Worm (Caenorhabditis elegans) whole organism, L1 larva: ENCODE results near the gene C07A4.3.

Source experiments
- C04F5.9 ChIP-seq: sonication (generic microtip); optimal IDR thresholded peaks from 2 replicates; lab custom pipeline; 2016; ENCODE audit warnings: missing genetic modification characterization, missing compliant biosample characterization
- C16A3.4 ChIP-seq: fragments of 150-350 bp; optimal IDR thresholded peaks from 2 replicates; lab custom pipeline; 2014; ENCODE audit warnings: missing biosample characterization, missing genetic modification characterization
- blmp-1 ChIP-seq: fragments of 150-350 bp; optimal IDR thresholded peaks from 2 replicates; lab custom pipeline; 2014; ENCODE audit warnings: missing biosample characterization, missing genetic modification characterization
- ceh-8 ChIP-seq: fragments of 200-800 bp; sonication (Bioruptor generic); optimal IDR thresholded peaks from 2 replicates; lab custom pipeline; 2018; ENCODE audit warnings: mild to moderate bottlenecking, missing genetic modification characterization, moderate library complexity, missing compliant biosample characterization
- ceh-88 ChIP-seq: fragments of 200-800 bp; sonication (Bioruptor generic); IDR thresholded peaks from 2 replicates; pipeline ENCODE4 v1.3.6; 2022; ENCODE audit warnings: missing genetic modification characterization, missing compliant biosample characterization
- egl-27 ChIP-seq, 2 experiments: fragments of 150-350 bp in 1 of 2; sonication (generic microtip); optimal IDR thresholded peaks; 3 replicates each; lab custom pipeline; 2017 to 2018; ENCODE audit warnings: missing biosample characterization in 2 of 2, missing genetic modification characterization in 2 of 2, missing genetic modification reagents in 2 of 2
- elt-2 ChIP-seq: sonication (generic microtip); optimal IDR thresholded peaks from 2 replicates; lab custom pipeline; 2016; ENCODE audit warnings: missing genetic modification characterization, mild to moderate bottlenecking, inconsistent platforms, missing compliant biosample characterization, missing genetic modification reagents
- elt-3 ChIP-seq, 6 experiments: fragments of 150-350 bp in 1 of 6; sonication (generic microtip); optimal IDR thresholded peaks; 2 replicates each; lab custom pipeline; 2017 to 2018; ENCODE audit warnings: missing biosample characterization in 6 of 6, missing genetic modification characterization in 6 of 6, inconsistent platforms in 1 of 6
- ets-5 ChIP-seq: fragments of 200-800 bp; sonication (Bioruptor generic); IDR thresholded peaks from 2 replicates; pipeline ENCODE4 v1.3.6; 2022; ENCODE audit warnings: missing genetic modification characterization, missing compliant biosample characterization
- fkh-10 ChIP-seq: sonication (generic microtip); optimal IDR thresholded peaks from 2 replicates; lab custom pipeline; 2017; ENCODE audit warnings: missing biosample characterization, missing genetic modification reagents, missing genetic modification characterization
- grh-1 ChIP-seq: fragments of 200-800 bp; sonication (Bioruptor generic); IDR thresholded peaks from 2 replicates; pipeline ENCODE4 v1.3.6; 2022; ENCODE audit warnings: missing genetic modification reagents, missing genetic modification characterization, missing compliant biosample characterization
- hlh-17 ChIP-seq: fragments of 200-800 bp; sonication (Bioruptor generic); optimal IDR thresholded peaks from 2 replicates; lab custom pipeline; 2018; ENCODE audit warnings: missing genetic modification characterization, mild to moderate bottlenecking, missing compliant biosample characterization, moderate library complexity, borderline replicate concordance
- hpl-2 ChIP-seq: fragments of 150-350 bp; optimal IDR thresholded peaks from 2 replicates; lab custom pipeline; 2014; ENCODE audit warnings: missing biosample characterization, missing genetic modification reagents, missing genetic modification characterization
- irx-1 ChIP-seq: sonication (generic microtip); optimal IDR thresholded peaks from 2 replicates; lab custom pipeline; 2016; ENCODE audit warnings: missing genetic modification characterization, missing compliant biosample characterization
- isw-1 ChIP-seq: fragments of 200-800 bp; sonication (Bioruptor generic); IDR thresholded peaks from 2 replicates; pipeline ENCODE4 v1.3.6; 2022; ENCODE audit warnings: missing genetic modification characterization, missing compliant biosample characterization
- lin-14 ChIP-seq: fragments of 200-800 bp; sonication (Bioruptor generic); optimal IDR thresholded peaks from 2 replicates; lab custom pipeline; 2018; ENCODE audit warnings: mild to moderate bottlenecking, missing genetic modification characterization, moderate library complexity, missing compliant biosample characterization
- lin-35 ChIP-seq, 2 experiments: fragments of 150-350 bp; optimal IDR thresholded peaks; 2 replicates each; lab custom pipeline; 2014; ENCODE audit warnings: missing biosample characterization in 2 of 2, missing genetic modification characterization in 2 of 2, missing genetic modification reagents in 2 of 2
- lin-39 ChIP-seq: fragments of 150-350 bp; optimal IDR thresholded peaks from 2 replicates; lab custom pipeline; 2014; ENCODE audit warnings: missing biosample characterization, missing genetic modification reagents, missing genetic modification characterization
- lir-3 ChIP-seq: sonication (generic microtip); optimal IDR thresholded peaks from 2 replicates; lab custom pipeline; 2016; ENCODE audit warnings: mild to moderate bottlenecking, missing genetic modification characterization, moderate library complexity, missing compliant biosample characterization; ENCODE audit not compliant: poor library complexity
- lsy-2 ChIP-seq, 2 experiments: fragments of 150-350 bp; optimal IDR thresholded peaks; 2 replicates each; lab custom pipeline; 2014; ENCODE audit warnings: missing biosample characterization in 2 of 2, missing genetic modification characterization in 2 of 2
- mab-9 ChIP-seq: fragments of 200-800 bp; sonication (Bioruptor generic); IDR thresholded peaks from 2 replicates; pipeline ENCODE4 v1.3.6; 2022; ENCODE audit warnings: missing genetic modification reagents, missing genetic modification characterization, missing compliant biosample characterization
- mdl-1 ChIP-seq, 2 experiments: fragments of 150-350 bp; optimal IDR thresholded peaks; 2 replicates each; lab custom pipeline; 2014 to 2017; ENCODE audit warnings: missing biosample characterization in 2 of 2, missing genetic modification characterization in 2 of 2, inconsistent platforms in 1 of 2
- mep-1 ChIP-seq: fragments of 150-350 bp; optimal IDR thresholded peaks from 2 replicates; lab custom pipeline; 2014; ENCODE audit warnings: missing biosample characterization, missing genetic modification characterization
- nhr-20 ChIP-seq: sonication (generic microtip); optimal IDR thresholded peaks from 2 replicates; lab custom pipeline; 2016; ENCODE audit warnings: mild to moderate bottlenecking, missing genetic modification characterization, missing compliant biosample characterization
- nhr-71 ChIP-seq: sonication (generic microtip); optimal IDR thresholded peaks from 2 replicates; lab custom pipeline; 2016; ENCODE audit warnings: mild to moderate bottlenecking, missing genetic modification characterization, moderate library complexity, missing compliant biosample characterization
- nhr-84 ChIP-seq: sonication (generic microtip); optimal IDR thresholded peaks from 2 replicates; lab custom pipeline; 2017; ENCODE audit warnings: missing biosample characterization, missing genetic modification characterization
- nhr-85 ChIP-seq: sonication (generic microtip); peaks from one replicate; lab custom pipeline; 2016; ENCODE audit warnings: missing genetic modification characterization, inconsistent platforms, missing compliant biosample characterization
- nhr-90 ChIP-seq: sonication (generic microtip); optimal IDR thresholded peaks from 2 replicates; lab custom pipeline; 2016; ENCODE audit warnings: mild to moderate bottlenecking, missing genetic modification characterization, missing compliant biosample characterization; ENCODE audit not compliant: poor library complexity
- pag-3 ChIP-seq: sonication (generic microtip); optimal IDR thresholded peaks from 2 replicates; lab custom pipeline; 2017; ENCODE audit warnings: missing genetic modification characterization, mild to moderate bottlenecking, missing compliant biosample characterization, antibody characterized with exemption, borderline replicate concordance; ENCODE audit not compliant: insufficient read depth
- pqm-1 ChIP-seq: sonication (generic microtip); optimal IDR thresholded peaks from 3 replicates; lab custom pipeline; 2017; ENCODE audit warnings: missing biosample characterization, missing genetic modification characterization
- rnt-1 ChIP-seq: sonication (generic microtip); optimal IDR thresholded peaks from 2 replicates; lab custom pipeline; 2016; ENCODE audit warnings: mild to moderate bottlenecking, missing genetic modification characterization, moderate library complexity, missing compliant biosample characterization
- snu-23 ChIP-seq: sonication (generic microtip); optimal IDR thresholded peaks from 2 replicates; lab custom pipeline; 2016; ENCODE audit warnings: missing genetic modification characterization, missing compliant biosample characterization
- sptf-1 ChIP-seq: fragments of 150-350 bp; optimal IDR thresholded peaks from 2 replicates; lab custom pipeline; 2014; ENCODE audit warnings: missing biosample characterization, missing genetic modification characterization
- swsn-7 ChIP-seq: sonication (generic microtip); optimal IDR thresholded peaks from 2 replicates; lab custom pipeline; 2016; ENCODE audit warnings: missing genetic modification characterization, missing compliant biosample characterization
- tlp-1 ChIP-seq: fragments of 150-350 bp; optimal IDR thresholded peaks from 2 replicates; lab custom pipeline; 2014; ENCODE audit warnings: missing biosample characterization, missing genetic modification characterization
- unc-130 ChIP-seq: fragments of 150-350 bp; optimal IDR thresholded peaks from 2 replicates; lab custom pipeline; 2017; ENCODE audit warnings: missing biosample characterization, missing genetic modification characterization, inconsistent platforms
- unc-30 ChIP-seq: sonication (generic microtip); optimal IDR thresholded peaks from 2 replicates; lab custom pipeline; 2017; ENCODE audit warnings: missing biosample characterization, missing genetic modification characterization
- unc-98 ChIP-seq: fragments of 200-800 bp; sonication (Bioruptor generic); IDR thresholded peaks from 2 replicates; pipeline ENCODE4 v1.3.6; 2022; ENCODE audit warnings: missing genetic modification characterization, missing compliant biosample characterization
- vab-15 ChIP-seq: sonication (generic microtip); optimal IDR thresholded peaks from 2 replicates; lab custom pipeline; 2017; ENCODE audit warnings: missing genotype, mild to moderate bottlenecking, missing genetic modification characterization, missing compliant biosample characterization
- xbp-1 ChIP-seq: sonication (generic microtip); optimal IDR thresholded peaks from 2 replicates; lab custom pipeline; 2016; ENCODE audit warnings: missing genetic modification characterization, missing compliant biosample characterization
- zag-1 ChIP-seq: fragments of 150-350 bp; optimal IDR thresholded peaks from 2 replicates; lab custom pipeline; 2014; ENCODE audit warnings: missing biosample characterization, missing genetic modification characterization
- zip-4 ChIP-seq: fragments of 200-800 bp; sonication (Bioruptor generic); optimal IDR thresholded peaks from 2 replicates; lab custom pipeline; 2018; ENCODE audit warnings: mild to moderate bottlenecking, missing genetic modification characterization, moderate library complexity, missing compliant biosample characterization

The C07A4.3 gene

ce11 chrX:10189805-10190204 lies 15.0 kb downstream of the C07A4.3 start:
- no peak for TF ChIP-seq irx-1
- TF ChIP-seq hpl-2: no peak
- no peak for TF ChIP-seq mab-9 (GFP tag; lab: Robert Waterston, UW)
- peak in 1 of 2 experiments; percentile 1 for TF ChIP-seq lsy-2 (tag; optimal IDR thresholded peaks at IDR 0.05; lab: Kevin White, UChicago)
- TF ChIP-seq lin-14 (GFP tag; lab: Kevin White, UChicago): peak; percentile 59
- peak; percentile 53 for TF ChIP-seq blmp-1 (tag; lab: Kevin White, UChicago)
- TF ChIP-seq, all 84 proteins: peak for 3

- TF ChIP-seq unc-30 (no peak), nhr-71 (tag; lab: Kevin White, UChicago) (peak; percentile 36), zip-4 (GFP tag; lab: Kevin White, UChicago) (peak; percentile 63), elt-2 (tag; lab: Kevin White, UChicago) (no peak), unc-98 (GFP tag; lab: Robert Waterston, UW) (no peak), nhr-90 (peak; percentile 19), xbp-1 (peak; percentile 33), mdl-1 (tag; optimal IDR thresholded peaks at IDR 0.05; lab: Kevin White, UChicago) (no peak), lir-3 (tag; lab: Kevin White, UChicago) (no peak), vab-15 (tag; lab: Kevin White, UChicago) (no peak), rnt-1 (tag; lab: Kevin White, UChicago) (no peak), C04F5.9 (tag; lab: Kevin White, UChicago) (no peak), lin-14 (GFP tag; lab: Kevin White, UChicago) (peak; percentile 89), C16A3.4 (tag; lab: Kevin White, UChicago) (no peak), lin-39 (tag; lab: Kevin White, UChicago) (no peak), snu-23 (GFP tag; lab: Kevin White, UChicago) (peak; percentile 47), lin-35 (GFP tag; optimal IDR thresholded peaks at IDR 0.05; lab: Kevin White, UChicago) (no peak), zag-1 (no peak), ets-5 (GFP tag; lab: Robert Waterston, UW) (no peak), swsn-7 (tag; lab: Kevin White, UChicago) (peak; percentile 1), ceh-88 (GFP tag; lab: Robert Waterston, UW) (no peak), irx-1 (no peak), hlh-17 (GFP tag; lab: Kevin White, UChicago) (no peak), elt-3 (tag; optimal IDR thresholded peaks at IDR 0.05; lab: Kevin White, UChicago) (peak in 2 of 6 experiments; percentile 30 to 58), nhr-84 (no peak), sptf-1 (tag; lab: Kevin White, UChicago) (no peak), pqm-1 (no peak), nhr-20 (tag; lab: Kevin White, UChicago) (peak; percentile 59), tlp-1 (tag; lab: Kevin White, UChicago) (no peak), blmp-1 (tag; lab: Kevin White, UChicago) (peak; percentile 89), unc-130 (tag; lab: Kevin White, UChicago) (no peak), ceh-8 (no peak), nhr-85 (tag; lab: Kevin White, UChicago) (peak; percentile 90), egl-27 (tag; optimal IDR thresholded peaks at IDR 0.05; lab: Kevin White, UChicago) (no peak), fkh-10 (GFP tag; lab: Kevin White, UChicago) (no peak), isw-1 (no peak), mep-1 (tag; lab: Kevin White, UChicago) (peak; percentile 47), pag-3 (tag; lab: Kevin White, UChicago) (peak; percentile 87), lsy-2 (tag; optimal IDR thresholded peaks at IDR 0.05; lab: Kevin White, UChicago) (peak in 1 of 2 experiments; percentile 20), grh-1 (GFP tag; lab: Robert Waterston, UW) (peak; percentile 91)
Observed at ce11 chrX:10194327-10195096, 19.7 kb downstream of the C07A4.3 start, which contains the start of gene myrf-2. myrf-2 (minus strand) TSS chrX:10194377.
